Fruit fly (Drosophila melanogaster): ENCODE data around the gene Trf.
A peak's percentile ranks its signal among the peaks of the same experiment; 100 is the strongest.

Gene Trf

DNA sequence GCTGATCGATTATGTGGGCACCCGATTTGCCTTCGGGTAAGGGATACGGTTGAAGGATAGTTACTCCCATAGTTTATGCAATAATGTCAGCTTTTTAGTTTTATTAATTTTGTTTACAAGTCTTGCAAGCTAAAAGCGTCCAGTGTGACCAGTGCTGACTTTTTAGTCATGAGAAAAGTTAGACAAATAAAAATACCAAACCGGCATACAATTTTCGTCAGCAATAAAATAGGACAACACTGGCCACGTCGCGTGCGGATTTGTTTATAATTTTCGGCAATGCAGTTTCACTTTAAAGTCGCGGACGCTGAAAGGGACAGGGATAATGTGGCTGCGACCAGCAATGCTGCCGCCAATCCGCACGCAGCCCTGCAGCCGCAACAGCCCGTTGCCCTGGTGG lies at the start of gene Trf, which contains the start of gene MED20:
Gene Trf (plus strand): TSS at position 204 of the 400 bp plus-strand sequence.
Gene MED20 (minus strand): TSS at position 157 of the 400 bp plus-strand sequence.
- no peak for TF ChIP-seq CG17801 (GFP tag; optimal IDR thresholded peaks at IDR 0.05; ENCODE audit: partially characterized antibody)

dm6 chr2L:8024325-8024724 lies 48.4 kb upstream of the Trf start:
- no peak for TF ChIP-seq CG17801 (GFP tag; optimal IDR thresholded peaks at IDR 0.05; ENCODE audit: partially characterized antibody)

dm6 chr2L:8029160-8029852 lies 43.4 kb upstream of the Trf start, which contains the start of gene baf:
baf (plus strand) TSS chr2L:8029462.
- no peak for TF ChIP-seq CG17801 (GFP tag; optimal IDR thresholded peaks at IDR 0.05; ENCODE audit: partially characterized antibody)

DNA sequence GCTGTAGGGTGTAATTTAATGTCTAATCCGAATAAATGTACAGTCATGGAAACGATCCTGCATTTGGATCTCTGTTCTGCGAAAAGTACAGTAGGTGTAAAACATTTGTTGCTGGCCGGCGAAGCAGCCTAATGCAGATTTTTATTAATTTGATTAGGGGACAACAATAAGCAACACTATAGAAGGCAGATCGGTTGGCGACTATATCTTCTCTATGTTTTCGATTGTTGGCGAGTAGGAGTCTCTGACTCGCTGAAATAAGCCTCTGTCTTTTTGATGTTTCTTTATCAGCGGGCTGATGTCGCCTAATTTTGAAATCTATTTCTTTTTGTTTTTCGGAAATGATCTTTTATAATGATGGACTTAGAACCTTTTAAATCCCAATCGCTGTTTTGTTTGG lies 42.6 kb upstream of the Trf start:
- no peak for TF ChIP-seq CG17801 (GFP tag; optimal IDR thresholded peaks at IDR 0.05; ENCODE audit: partially characterized antibody)

DNA sequence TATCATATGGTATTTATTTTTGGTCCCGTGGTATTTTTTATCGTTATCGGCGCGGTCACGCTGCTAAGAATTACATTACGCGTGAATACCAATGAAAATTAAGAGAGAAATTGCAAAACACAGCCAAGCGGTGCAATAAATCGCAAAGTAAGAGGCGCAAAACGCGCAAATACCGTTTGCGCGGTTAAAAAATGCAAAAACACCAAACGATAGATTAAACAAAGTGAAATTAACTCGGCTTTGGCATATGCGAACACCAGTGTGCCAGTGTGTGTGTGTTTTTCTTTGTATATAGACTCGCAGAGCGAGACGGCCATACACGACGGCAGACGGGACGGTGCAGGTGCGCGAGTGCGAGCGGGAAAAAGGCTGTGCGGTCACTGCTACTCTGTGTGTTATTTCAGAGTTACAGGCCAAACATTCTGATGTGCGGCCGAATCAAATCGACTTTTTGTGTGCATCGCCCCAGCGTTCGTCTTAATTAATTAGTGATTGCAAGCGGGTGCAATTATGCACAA lies 41.9 kb upstream of the Trf start, which contains the start of gene Cka:
Gene Cka (plus strand): TSS at position 29 of the 518 bp plus-strand sequence.
- TF ChIP-seq CG17801 (GFP tag; optimal IDR thresholded peaks at IDR 0.05; ENCODE audit: partially characterized antibody), result no peak

dm6 chr2L:8031588-8031987 lies 41.1 kb upstream of the Trf start:
- TF ChIP-seq CG17801 (GFP tag; optimal IDR thresholded peaks at IDR 0.05; ENCODE audit: partially characterized antibody), result peak; percentile 42

DNA sequence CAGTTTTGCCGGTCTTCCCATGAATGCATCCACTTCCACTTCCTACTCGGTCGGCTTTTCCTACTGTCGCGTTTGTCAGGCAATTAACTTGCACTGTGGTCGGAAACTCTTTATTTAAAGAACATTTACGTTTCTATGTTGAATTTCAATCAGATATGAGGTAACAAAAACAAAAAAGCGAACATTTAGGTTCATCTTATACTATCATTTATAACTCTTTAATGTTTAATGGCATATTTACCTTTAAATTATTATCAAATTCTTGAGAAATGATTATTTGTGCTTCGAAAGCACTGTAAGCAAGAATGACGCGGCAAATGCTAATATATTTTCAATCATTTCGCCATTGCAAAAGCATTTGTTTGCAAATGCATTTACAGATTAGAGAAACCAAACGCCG lies 38.9 kb upstream of the Trf start:
- no peak for TF ChIP-seq CG17801 (GFP tag; optimal IDR thresholded peaks at IDR 0.05; ENCODE audit: partially characterized antibody)

DNA sequence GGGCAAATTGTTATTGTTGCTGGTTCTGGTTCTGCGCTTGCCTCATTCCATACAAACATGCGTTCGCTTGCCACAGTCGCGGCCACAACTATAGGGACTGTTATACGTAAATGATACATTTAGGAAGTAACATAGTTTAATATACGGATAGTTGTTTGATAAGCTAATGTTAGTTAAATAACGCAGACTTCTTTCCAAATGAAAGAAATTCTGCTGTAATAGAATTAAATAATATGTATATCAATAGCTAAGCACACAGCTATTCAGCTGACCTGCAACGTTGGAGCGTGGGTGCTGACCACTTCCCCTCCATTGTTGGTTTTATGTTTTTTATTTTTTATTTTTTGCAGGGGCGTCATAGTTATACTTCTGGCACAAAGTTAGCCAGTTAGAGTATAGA lies 38.0 kb upstream of the Trf start:
- TF ChIP-seq CG17801 (GFP tag; optimal IDR thresholded peaks at IDR 0.05; ENCODE audit: partially characterized antibody), result peak; percentile 26

- no peak for TF ChIP-seq CG17801 (GFP tag; optimal IDR thresholded peaks at IDR 0.05; ENCODE audit: partially characterized antibody)
These were observed 33.0 kb upstream of the Trf start, which contains the start of gene CG7367 for dm6 chr2L:8039688-8040087. CG7367 (minus strand) TSS chr2L:8039788.

- TF ChIP-seq CG17801 (GFP tag; optimal IDR thresholded peaks at IDR 0.05; ENCODE audit: partially characterized antibody), result no peak
These were observed 31.8 kb upstream of the Trf start, which contains the start of gene CCDC53 for dm6 chr2L:8040872-8041271. CCDC53 (plus strand) TSS chr2L:8041106.

DNA sequence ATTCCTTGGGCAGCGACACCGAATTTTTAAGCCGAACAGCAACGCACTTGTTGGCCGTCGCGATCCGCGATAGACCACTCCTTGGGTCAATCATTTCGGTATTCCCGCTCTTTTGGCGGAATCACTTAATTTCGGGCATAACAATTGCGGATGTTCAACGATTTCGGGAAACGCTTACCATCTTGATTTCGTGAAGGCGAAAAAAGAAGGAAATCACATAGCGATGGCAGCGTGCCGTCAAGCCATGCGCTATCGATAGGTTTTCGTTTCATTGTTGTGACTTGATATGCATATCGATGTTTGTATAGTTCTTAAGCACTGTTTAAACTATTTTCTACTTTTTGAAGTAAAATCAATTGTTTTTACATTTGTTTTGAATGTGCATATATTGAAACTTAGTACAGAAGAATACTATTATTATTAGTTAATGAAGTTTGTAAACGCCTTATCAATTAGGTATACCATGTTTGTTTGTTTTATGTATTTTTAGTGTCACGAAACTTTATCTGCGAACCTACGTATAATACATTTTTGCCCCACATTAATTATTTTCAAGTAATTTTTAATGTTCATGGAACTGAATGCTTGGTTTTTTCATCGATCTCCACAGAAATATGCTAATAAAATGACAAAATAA lies 29.9 kb upstream of the Trf start, which contains the start of gene RpL36A:
Gene RpL36A (minus strand): TSS at position 265 of the 637 bp plus-strand sequence.
- peak; percentile 65 for TF ChIP-seq CG17801 (GFP tag; optimal IDR thresholded peaks at IDR 0.05; ENCODE audit: partially characterized antibody)

dm6 chr2L:8043282-8043668 lies 29.4 kb upstream of the Trf start, which contains the start of gene Megf8:
Megf8 (plus strand) TSS chr2L:8043471.
- peak; percentile 7 for TF ChIP-seq CG17801 (GFP tag; optimal IDR thresholded peaks at IDR 0.05; ENCODE audit: partially characterized antibody)

DNA sequence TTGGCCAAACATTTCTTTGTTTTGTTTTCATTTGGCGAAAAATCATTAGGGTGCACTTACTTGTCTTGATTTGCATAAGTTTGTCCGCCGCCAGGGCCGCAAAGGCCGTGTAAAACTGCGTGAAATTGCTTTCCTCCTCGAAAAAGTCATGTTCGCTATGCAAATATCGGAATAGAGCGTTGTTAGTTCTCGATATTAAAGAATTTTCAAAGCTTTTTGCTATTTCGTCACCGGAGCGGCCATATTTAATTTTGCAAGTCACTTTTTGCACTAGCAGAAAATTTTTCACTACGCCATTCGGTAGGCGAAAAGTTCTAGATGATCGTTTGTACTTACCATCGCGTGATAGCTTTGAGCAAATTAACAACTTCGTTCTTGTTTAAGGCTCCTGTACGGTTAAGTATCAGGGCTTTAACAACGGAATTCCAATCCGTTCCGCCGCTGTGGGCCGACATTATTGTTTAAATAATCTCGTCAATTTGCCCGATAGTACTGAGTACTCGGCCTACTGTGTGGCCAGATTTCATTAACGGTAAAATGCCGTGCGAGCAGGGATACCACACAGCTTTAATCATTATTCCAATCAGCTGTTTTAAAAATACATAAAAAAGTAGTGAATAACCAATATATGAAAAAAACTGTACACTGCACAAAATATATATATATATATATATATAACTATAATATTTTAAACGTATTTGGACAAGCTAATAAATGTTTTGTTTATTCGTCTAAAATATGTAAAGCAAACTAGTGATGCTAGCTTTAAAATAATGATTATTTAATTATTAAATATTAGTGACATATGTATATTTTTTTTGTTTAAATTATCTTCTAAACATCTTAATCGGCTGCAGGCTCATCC lies 1.4 kb upstream of the Trf start, which contains the start of gene poe:
Gene poe (minus strand): TSS at position 513 of the 865 bp plus-strand sequence.
- TF ChIP-seq CG17801 (GFP tag; optimal IDR thresholded peaks at IDR 0.05; ENCODE audit: partially characterized antibody), result peak; percentile 65

DNA sequence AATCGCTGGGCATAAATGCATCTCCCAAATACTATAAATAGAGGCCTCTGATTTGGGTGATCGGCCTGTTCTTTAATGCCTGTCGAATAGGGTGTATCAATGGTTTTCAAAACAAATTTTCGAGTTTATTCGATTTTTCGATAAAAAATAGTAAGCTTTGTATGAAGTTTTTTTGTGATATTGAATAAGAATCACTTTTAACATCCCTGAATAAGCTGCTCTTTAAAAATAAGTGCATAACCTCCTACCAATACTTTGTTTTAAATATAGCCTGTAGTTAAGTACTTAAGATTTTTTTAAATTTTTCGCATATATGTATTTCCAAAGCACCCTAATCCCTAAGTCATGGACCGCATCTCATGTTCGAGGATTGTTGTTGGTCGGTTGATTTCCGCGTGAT lies 8.0 kb downstream of the Trf start:
- no peak for TF ChIP-seq CG17801 (GFP tag; optimal IDR thresholded peaks at IDR 0.05; ENCODE audit: partially characterized antibody)
